Fruit fly (Drosophila melanogaster) whole organism, prepupa: ENCODE results near the gene shf.

ENCODE experiments used
- Blimp-1 ChIP-seq: fragments of 200-800 bp; sonication (Bioruptor generic); optimal IDR thresholded peaks from 3 replicates; lab custom pipeline; 2017; ENCODE audit warnings: missing biosample characterization, missing genetic modification characterization, mild to moderate bottlenecking, moderate library complexity, missing genetic modification reagents
- CG10631 ChIP-seq: fragments of 200-800 bp; sonication (Bioruptor generic); optimal IDR thresholded peaks from 2 replicates; lab custom pipeline; 2016; ENCODE audit warnings: missing biosample characterization, missing genetic modification characterization
- CG10669 ChIP-seq: fragments of 200-800 bp; sonication (Bioruptor generic); optimal IDR thresholded peaks from 3 replicates; lab custom pipeline; 2018; ENCODE audit warnings: missing biosample characterization, mild to moderate bottlenecking, missing genetic modification characterization, moderate library complexity
- CG15336 ChIP-seq: fragments of 200-800 bp; sonication (Bioruptor generic); IDR thresholded peaks from 2 replicates; pipeline ENCODE4 v1.3.6; 2022; ENCODE audit warnings: missing biosample characterization, missing genetic modification characterization
- CG31627 ChIP-seq: fragments of 200-800 bp; sonication (Bioruptor generic); optimal IDR thresholded peaks from 3 replicates; lab custom pipeline; 2016; ENCODE audit warnings: missing biosample characterization, missing genetic modification characterization
- CG32006 ChIP-seq: fragments of 200-800 bp; sonication (Bioruptor generic); optimal IDR thresholded peaks from 3 replicates; lab custom pipeline; 2017; ENCODE audit warnings: missing biosample characterization, mild to moderate bottlenecking, missing genetic modification characterization
- CG34406 ChIP-seq: fragments of 200-800 bp; sonication (Bioruptor generic); optimal IDR thresholded peaks from 3 replicates; lab custom pipeline; 2016; ENCODE audit warnings: missing biosample characterization, missing genetic modification characterization
- CG4318 ChIP-seq: fragments of 200-800 bp; sonication (Bioruptor generic); optimal IDR thresholded peaks from 3 replicates; lab custom pipeline; 2017; ENCODE audit warnings: missing biosample characterization, mild to moderate bottlenecking, missing genetic modification characterization
- CG6276 ChIP-seq: fragments of 200-800 bp; sonication (Bioruptor generic); optimal IDR thresholded peaks from 2 replicates; lab custom pipeline; 2017; ENCODE audit warnings: missing biosample characterization, mild to moderate bottlenecking, missing genetic modification characterization
- CG6792 ChIP-seq: fragments of 200-800 bp; sonication (Bioruptor generic); optimal IDR thresholded peaks from 3 replicates; lab custom pipeline; 2016; ENCODE audit warnings: missing biosample characterization, missing genetic modification characterization
- CG7368 ChIP-seq: fragments of 200-800 bp; sonication (Bioruptor generic); optimal IDR thresholded peaks from 3 replicates; lab custom pipeline; 2016; ENCODE audit warnings: missing biosample characterization, missing genetic modification characterization
- CG8319 ChIP-seq: fragments of 200-800 bp; sonication (Bioruptor generic); optimal IDR thresholded peaks from 3 replicates; lab custom pipeline; 2016; ENCODE audit warnings: missing biosample characterization, missing genetic modification characterization
- CG8632 ChIP-seq: fragments of 200-800 bp; sonication (Bioruptor generic); optimal IDR thresholded peaks from 3 replicates; lab custom pipeline; 2016; ENCODE audit warnings: missing biosample characterization, missing genetic modification characterization
- CG9139 ChIP-seq: fragments of 200-800 bp; sonication (Bioruptor generic); optimal IDR thresholded peaks from 3 replicates; lab custom pipeline; 2017; ENCODE audit warnings: missing biosample characterization, mild to moderate bottlenecking, missing genetic modification characterization
- Eip75B ChIP-seq: fragments of 200-800 bp; sonication (Bioruptor generic); optimal IDR thresholded peaks from 3 replicates; lab custom pipeline; 2016; ENCODE audit warnings: missing biosample characterization, missing genetic modification characterization
- Eip78C ChIP-seq: fragments of 200-800 bp; sonication (Bioruptor generic); peaks from one replicate; lab custom pipeline; 2016; ENCODE audit warnings: missing biosample characterization, missing genetic modification characterization
- Ets21C ChIP-seq: fragments of 200-800 bp; sonication (Bioruptor generic); optimal IDR thresholded peaks from 3 replicates; lab custom pipeline; 2016; ENCODE audit warnings: missing biosample characterization, missing genetic modification characterization
- Ets96B ChIP-seq: fragments of 200-800 bp; optimal IDR thresholded peaks from 2 replicates; lab custom pipeline; 2019; ENCODE audit warnings: missing biosample characterization, mild to moderate bottlenecking, missing genetic modification characterization, moderate library complexity
- Hr38 ChIP-seq: sonication (Bioruptor generic); optimal IDR thresholded peaks from 2 replicates; lab custom pipeline; 2016; ENCODE audit warnings: missing biosample characterization, missing genetic modification characterization
- Hr39 ChIP-seq: fragments of 200-800 bp; sonication (Bioruptor generic); optimal IDR thresholded peaks from 2 replicates; lab custom pipeline; 2016; ENCODE audit warnings: missing biosample characterization, missing genetic modification characterization
- Hr4 ChIP-seq: fragments of 200-800 bp; sonication (Bioruptor generic); optimal IDR thresholded peaks from 3 replicates; lab custom pipeline; 2016; ENCODE audit warnings: missing biosample characterization, missing genetic modification characterization
- Sox15 ChIP-seq: fragments of 200-800 bp; sonication (Bioruptor generic); optimal IDR thresholded peaks from 3 replicates; lab custom pipeline; 2016; ENCODE audit warnings: missing biosample characterization, missing genetic modification characterization
- achi ChIP-seq: fragments of 200-800 bp; sonication (Bioruptor generic); optimal IDR thresholded peaks from 3 replicates; lab custom pipeline; 2016; ENCODE audit warnings: missing biosample characterization, missing genetic modification characterization
- acj6 ChIP-seq: fragments of 200-800 bp; sonication (Bioruptor generic); optimal IDR thresholded peaks from 3 replicates; lab custom pipeline; 2016; ENCODE audit warnings: missing biosample characterization, missing genetic modification characterization
- cyc ChIP-seq: fragments of 200-800 bp; sonication (Bioruptor generic); optimal IDR thresholded peaks from 3 replicates; lab custom pipeline; 2016; ENCODE audit warnings: missing biosample characterization, missing genetic modification characterization
- dsx ChIP-seq: fragments of 200-800 bp; optimal IDR thresholded peaks from 3 replicates; lab custom pipeline; 2019; ENCODE audit warnings: missing biosample characterization, mild to moderate bottlenecking, missing genetic modification characterization, moderate library complexity; ENCODE audit not compliant: poor library complexity, severe bottlenecking
- eg ChIP-seq: fragments of 200-800 bp; sonication (Bioruptor generic); IDR thresholded peaks from 3 replicates; pipeline ENCODE4 v1.3.6; 2022; ENCODE audit warnings: missing biosample characterization, missing genetic modification characterization
- esn ChIP-seq: fragments of 200-800 bp; sonication (Bioruptor generic); optimal IDR thresholded peaks from 2 replicates; lab custom pipeline; 2016; ENCODE audit warnings: missing biosample characterization, mild to moderate bottlenecking, missing genetic modification characterization, moderate library complexity
- fkh ChIP-seq: fragments of 200-800 bp; sonication (Bioruptor generic); optimal IDR thresholded peaks from 3 replicates; lab custom pipeline; 2017; ENCODE audit warnings: missing biosample characterization, mild to moderate bottlenecking, missing genetic modification characterization, moderate library complexity
- pdm3 ChIP-seq: fragments of 200-800 bp; sonication (Bioruptor generic); optimal IDR thresholded peaks from 3 replicates; lab custom pipeline; 2016; ENCODE audit warnings: missing biosample characterization, missing genetic modification characterization
- salr ChIP-seq, 2 experiments: fragments of 200-800 bp; sonication (Bioruptor generic); optimal IDR thresholded peaks; 3 replicates each; lab custom pipeline; 2016 to 2018; ENCODE audit warnings: missing biosample characterization in 2 of 2, missing genetic modification characterization in 2 of 2, mild to moderate bottlenecking in 1 of 2
- ss ChIP-seq, 2 experiments: fragments of 200-800 bp; sonication (Bioruptor generic); optimal IDR thresholded peaks; 2 replicates in 1 of 2; 3 replicates in 1 of 2; lab custom pipeline; 2017 to 2018; ENCODE audit warnings: mild to moderate bottlenecking in 2 of 2, missing biosample characterization in 2 of 2, missing genetic modification characterization in 2 of 2, moderate library complexity in 1 of 2
- svp ChIP-seq: fragments of 200-800 bp; sonication (Bioruptor generic); peaks from one replicate; lab custom pipeline; 2016; ENCODE audit warnings: missing biosample characterization, missing genetic modification characterization
- topi ChIP-seq: fragments of 200-800 bp; sonication (Bioruptor generic); optimal IDR thresholded peaks from 3 replicates; lab custom pipeline; 2016; ENCODE audit warnings: missing biosample characterization, missing genetic modification characterization

shf gene

DNA sequence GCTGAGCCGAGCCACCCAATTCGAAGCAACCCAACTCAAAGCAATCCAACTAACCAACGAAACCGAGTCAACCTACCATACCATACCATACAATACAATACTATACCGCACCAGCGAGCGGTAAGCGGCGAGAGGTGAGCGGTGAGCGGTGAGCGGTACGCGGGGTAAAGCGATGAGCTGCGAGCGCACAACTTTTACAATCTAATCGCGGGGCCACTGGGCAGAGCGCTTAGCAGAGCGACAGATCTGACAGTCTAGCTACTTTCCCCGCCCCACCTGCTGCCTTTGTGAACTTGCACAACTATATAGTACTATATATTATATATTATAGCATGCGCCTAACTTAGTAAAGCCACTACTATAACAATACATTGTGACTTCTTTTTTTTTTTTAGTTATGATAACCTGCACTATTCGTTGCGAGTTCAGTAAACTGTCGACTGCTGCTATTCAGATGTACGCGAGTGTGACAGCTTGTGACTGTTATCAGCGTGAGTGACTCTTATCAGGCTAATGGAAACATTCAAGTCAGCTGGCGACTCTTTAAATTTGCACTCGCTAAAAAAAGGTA lies 21.4 kb upstream of the shf start (continued):
- no peak for TF ChIP-seq Sox15
- no peak for TF ChIP-seq cyc (GFP tag; lab: Kevin White, UChicago)
- TF ChIP-seq Ets96B: no peak
- TF ChIP-seq CG10631 (GFP tag; lab: Kevin White, UChicago): no peak
- TF ChIP-seq svp (GFP tag; lab: Kevin White, UChicago): peak; percentile 74
- TF ChIP-seq Eip75B (GFP tag; lab: Kevin White, UChicago): no peak
- 0 out of 3 replicates have a peak, but pooled peaks have one; percentile 22 for TF ChIP-seq eg
- TF ChIP-seq dsx (GFP tag; lab: Kevin White, UChicago): no peak
- no peak for TF ChIP-seq CG4318 (GFP tag; lab: Kevin White, UChicago)
- TF ChIP-seq Blimp-1 (GFP tag; lab: Kevin White, UChicago): no peak
- TF ChIP-seq Hr38 (GFP tag; lab: Kevin White, UChicago): no peak

DNA sequence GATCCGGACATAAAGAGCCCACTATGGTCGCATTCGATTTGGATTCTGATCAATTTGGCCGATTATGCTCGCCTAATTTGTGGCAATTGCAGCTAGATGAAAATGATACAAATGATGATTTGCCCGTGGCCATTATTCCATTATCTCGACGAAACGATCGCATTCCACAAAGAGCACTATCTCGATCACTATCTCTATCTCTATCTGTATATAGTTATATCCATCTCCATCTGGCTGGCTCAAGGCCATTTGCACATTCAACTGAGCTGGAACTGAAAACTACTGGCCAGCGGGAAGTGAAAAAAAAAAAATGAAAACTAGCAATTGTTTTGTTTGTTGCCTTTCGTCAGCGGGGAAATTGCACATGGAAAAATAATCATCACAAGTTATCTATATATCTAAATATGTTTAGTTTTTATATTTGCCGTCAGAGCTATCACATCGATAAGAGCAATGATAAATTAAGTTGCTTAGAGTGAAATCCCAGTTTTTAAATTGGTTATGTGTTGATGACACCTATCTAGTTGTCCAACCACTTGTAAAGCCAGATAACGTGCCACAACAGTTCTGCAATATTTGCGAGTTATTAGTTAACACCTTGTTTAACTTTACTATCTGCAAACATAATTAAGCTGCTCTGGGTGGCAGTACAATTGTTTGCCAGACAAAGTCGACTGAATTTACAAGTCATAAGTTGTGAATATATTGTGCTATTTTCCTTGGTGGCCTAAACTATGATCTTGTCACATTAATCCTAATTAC lies 20.0 kb upstream of the shf start:
- no peak for TF ChIP-seq CG9139
- peak; percentile 17 for TF ChIP-seq fkh (GFP tag; lab: Kevin White, UChicago)
- TF ChIP-seq CG7368: no peak

DNA sequence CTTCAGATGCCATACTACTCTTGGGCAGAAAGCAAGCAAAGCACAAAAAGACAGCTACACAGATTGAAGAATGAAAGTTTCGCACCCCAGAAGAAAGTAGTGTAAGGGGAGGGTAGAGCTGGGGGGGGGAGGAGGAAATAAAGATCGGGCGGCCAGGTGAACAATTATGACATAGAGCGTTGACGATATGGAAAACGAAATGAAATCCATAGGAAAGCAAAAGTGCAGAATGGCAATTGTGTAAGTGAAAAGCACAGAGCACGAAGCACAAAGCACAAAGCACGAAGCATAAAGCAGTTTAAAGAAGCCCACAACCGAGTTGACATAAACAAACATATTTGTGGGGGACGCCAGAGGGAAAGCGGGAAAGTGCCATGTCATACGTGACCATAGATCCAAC lies 17.5 kb upstream of the shf start:
- TF ChIP-seq CG15336 (GFP tag; lab: Robert Waterston, UW): no peak
- no peak for TF ChIP-seq CG8632
- TF ChIP-seq achi (GFP tag; lab: Kevin White, UChicago): no peak
- no peak for TF ChIP-seq CG4318 (GFP tag; lab: Kevin White, UChicago)
- TF ChIP-seq CG10631 (GFP tag; lab: Kevin White, UChicago): no peak
- TF ChIP-seq CG31627 (GFP tag; lab: Kevin White, UChicago): no peak
- TF ChIP-seq CG6276 (GFP tag; lab: Kevin White, UChicago): no peak
- no peak for TF ChIP-seq Hr4 (GFP tag; lab: Kevin White, UChicago)
- no peak for TF ChIP-seq CG8319 (GFP tag; lab: Kevin White, UChicago)

DNA sequence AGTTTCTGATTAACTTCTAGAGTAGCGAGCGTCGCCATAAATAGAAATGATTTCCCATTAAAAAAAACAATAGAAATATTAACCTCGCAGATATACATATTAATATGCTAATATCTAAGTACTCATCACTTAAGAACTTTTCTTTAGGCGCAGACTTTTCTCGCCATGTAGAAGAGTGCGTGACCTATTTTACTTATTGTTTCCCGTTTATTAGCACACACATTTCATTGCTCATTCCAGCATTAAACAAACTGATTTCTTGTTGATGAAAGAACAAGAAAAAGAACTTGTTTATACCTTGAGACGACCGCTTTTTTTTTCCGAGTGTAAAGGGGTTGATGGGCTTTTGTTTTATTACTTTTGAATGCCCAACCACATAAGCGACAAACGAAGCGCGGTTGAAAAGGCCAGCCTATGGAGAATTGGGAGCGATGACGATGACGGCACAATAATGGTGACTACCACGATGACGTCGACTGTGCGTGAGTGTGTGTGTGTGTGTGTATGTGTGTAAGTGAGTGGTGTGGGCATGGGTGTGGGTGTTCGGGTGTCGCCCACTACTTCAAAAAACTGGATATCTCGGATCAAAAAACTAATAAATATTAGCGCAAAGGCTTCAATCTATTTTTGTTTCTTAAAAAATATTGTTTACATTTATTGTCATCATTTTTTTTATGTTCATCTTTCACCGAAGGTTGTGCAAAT lies 16.7 kb upstream of the shf start:
- TF ChIP-seq CG34406 (GFP tag; lab: Kevin White, UChicago): peak; percentile 11
- no peak for TF ChIP-seq Ets21C (GFP tag; lab: Kevin White, UChicago)
- peak; percentile 17 for TF ChIP-seq acj6 (GFP tag; lab: Kevin White, UChicago)
- TF ChIP-seq CG32006 (GFP tag; lab: Kevin White, UChicago): peak; percentile 19
- no peak for TF ChIP-seq Hr39
- no peak for TF ChIP-seq Eip78C (GFP tag; lab: Kevin White, UChicago)
- no peak for TF ChIP-seq salr (GFP tag; optimal IDR thresholded peaks at IDR 0.05; lab: Kevin White, UChicago)
- TF ChIP-seq eg: no peak
- peak; percentile 64 for TF ChIP-seq svp (GFP tag; lab: Kevin White, UChicago)
- peak; percentile 7 for TF ChIP-seq Hr4 (GFP tag; lab: Kevin White, UChicago)
- TF ChIP-seq esn (GFP tag; lab: Kevin White, UChicago): peak; percentile 13
- peak; percentile 11 for TF ChIP-seq CG31627 (GFP tag; lab: Kevin White, UChicago)
- no peak for TF ChIP-seq CG8632
- TF ChIP-seq CG10669 (GFP tag; lab: Kevin White, UChicago): no peak
- no peak for TF ChIP-seq CG6792 (GFP tag; lab: Kevin White, UChicago)
- TF ChIP-seq ss (GFP tag; optimal IDR thresholded peaks at IDR 0.05; lab: Kevin White, UChicago): no peak
- no peak for TF ChIP-seq Sox15
- TF ChIP-seq topi (GFP tag; lab: Kevin White, UChicago): peak; percentile 25
- peak; percentile 34 for TF ChIP-seq pdm3
- TF ChIP-seq, all 60 proteins: peak for 9
